Fruit fly (Drosophila melanogaster) Kc167 (cell line): Measurements from ENCODE around the gene CG13894.

Experiments
- Myc ChIP-seq: fragments of >200 bp; optimal IDR thresholded peaks from 2 replicates; lab custom pipeline; 2017; ENCODE audit warnings: missing external identifiers
- Sin3A ChIP-seq: fragments of >200 bp; optimal IDR thresholded peaks from 2 replicates; lab custom pipeline; 2018; ENCODE audit warnings: missing external identifiers
- h ChIP-seq: fragments of >200 bp; optimal IDR thresholded peaks from 3 replicates; lab custom pipeline; 2018; ENCODE audit warnings: missing external identifiers
- insv ChIP-seq: fragments of >200 bp; optimal IDR thresholded peaks from 3 replicates; lab custom pipeline; 2018; ENCODE audit warnings: missing external identifiers
- psq ChIP-seq: fragments of >200 bp; optimal IDR thresholded peaks from 2 replicates; lab custom pipeline; 2017; ENCODE audit warnings: missing external identifiers
- ttk ChIP-seq: sonication (Bioruptor generic); optimal IDR thresholded peaks from 2 replicates; lab custom pipeline; 2017; ENCODE audit warnings: missing external identifiers

CG13894 gene

dm6 chr3L:698748-699367 lies at the start of gene CG13894:
CG13894 (minus strand) TSS chr3L:699144.
- TF ChIP-seq ttk (lab: Kevin White, UChicago) (no peak), insv (lab: Kevin White, UChicago) (no peak), Myc (lab: Kevin White, UChicago) (no peak), h (lab: Kevin White, UChicago) (no peak), Sin3A (lab: Kevin White, UChicago) (no peak), psq (lab: Kevin White, UChicago) (no peak)

- TF ChIP-seq Sin3A (lab: Kevin White, UChicago) (no peak), insv (lab: Kevin White, UChicago) (no peak), psq (lab: Kevin White, UChicago) (no peak), Myc (lab: Kevin White, UChicago) (no peak), ttk (lab: Kevin White, UChicago) (no peak), h (lab: Kevin White, UChicago) (no peak)
Measured at dm6 chr3L:747716-748328, 48.9 kb upstream of the CG13894 start.

- TF ChIP-seq h (lab: Kevin White, UChicago) (no peak), Sin3A (lab: Kevin White, UChicago) (no peak), Myc (lab: Kevin White, UChicago) (no peak), ttk (lab: Kevin White, UChicago) (no peak), insv (lab: Kevin White, UChicago) (no peak), psq (lab: Kevin White, UChicago) (no peak)
Measured at dm6 chr3L:747008-747407, 48.1 kb upstream of the CG13894 start.

dm6 chr3L:746345-746932 lies 47.5 kb upstream of the CG13894 start:
- no peak for TF ChIP-seq Sin3A (lab: Kevin White, UChicago)
- no peak for TF ChIP-seq psq (lab: Kevin White, UChicago)
- TF ChIP-seq h (lab: Kevin White, UChicago) = no peak

- TF ChIP-seq Myc (lab: Kevin White, UChicago) = no peak
- TF ChIP-seq Sin3A (lab: Kevin White, UChicago) = no peak
- TF ChIP-seq ttk (lab: Kevin White, UChicago) = no peak
- TF ChIP-seq insv (lab: Kevin White, UChicago) = no peak
- no peak for TF ChIP-seq psq (lab: Kevin White, UChicago)
- no peak for TF ChIP-seq h (lab: Kevin White, UChicago)
Measured at dm6 chr3L:745222-745942, 46.4 kb upstream of the CG13894 start.

- no peak for TF ChIP-seq Myc (lab: Kevin White, UChicago)
- TF ChIP-seq ttk (lab: Kevin White, UChicago) = no peak
- TF ChIP-seq Sin3A (lab: Kevin White, UChicago) = no peak
- TF ChIP-seq psq (lab: Kevin White, UChicago) = no peak
- TF ChIP-seq insv (lab: Kevin White, UChicago) = no peak
- TF ChIP-seq h (lab: Kevin White, UChicago) = no peak
Measured at dm6 chr3L:744290-744804, 45.4 kb upstream of the CG13894 start.

- TF ChIP-seq ttk (lab: Kevin White, UChicago) = no peak
- no peak for TF ChIP-seq psq (lab: Kevin White, UChicago)
- no peak for TF ChIP-seq Myc (lab: Kevin White, UChicago)
- no peak for TF ChIP-seq Sin3A (lab: Kevin White, UChicago)
- no peak for TF ChIP-seq insv (lab: Kevin White, UChicago)
- TF ChIP-seq h (lab: Kevin White, UChicago) = no peak
Measured at dm6 chr3L:743155-743554, 44.2 kb upstream of the CG13894 start.

dm6 chr3L:742389-742951 lies 43.5 kb upstream of the CG13894 start:
- TF ChIP-seq Sin3A (lab: Kevin White, UChicago) (no peak), psq (lab: Kevin White, UChicago) (no peak), insv (lab: Kevin White, UChicago) (no peak), h (lab: Kevin White, UChicago) (no peak), Myc (lab: Kevin White, UChicago) (no peak), ttk (lab: Kevin White, UChicago) (no peak)

dm6 chr3L:741687-742086 lies 42.7 kb upstream of the CG13894 start:
- TF ChIP-seq Myc (lab: Kevin White, UChicago) (no peak), Sin3A (lab: Kevin White, UChicago) (no peak), insv (lab: Kevin White, UChicago) (no peak), h (lab: Kevin White, UChicago) (no peak), ttk (lab: Kevin White, UChicago) (no peak), psq (lab: Kevin White, UChicago) (no peak)

- no peak for TF ChIP-seq h (lab: Kevin White, UChicago)
- no peak for TF ChIP-seq ttk (lab: Kevin White, UChicago)
- no peak for TF ChIP-seq insv (lab: Kevin White, UChicago)
- no peak for TF ChIP-seq Myc (lab: Kevin White, UChicago)
- TF ChIP-seq psq (lab: Kevin White, UChicago) = no peak
- no peak for TF ChIP-seq Sin3A (lab: Kevin White, UChicago)
Measured at dm6 chr3L:739357-740130, 40.6 kb upstream of the CG13894 start.
